Fruit fly (Drosophila melanogaster) whole organism, embryonic: Measurements from ENCODE around the gene HBS1.

Experiments
- Bdp1 ChIP-seq: fragments of 200-800 bp; sonication (Bioruptor generic); optimal IDR thresholded peaks from 3 replicates; lab custom pipeline; 2016; ENCODE audit warnings: missing biosample characterization, missing genetic modification characterization
- Bgb ChIP-seq: fragments of 200-800 bp; sonication (Bioruptor generic); IDR thresholded peaks from 2 replicates; pipeline ENCODE4 v1.3.6; 2022; ENCODE audit warnings: missing biosample characterization, missing genetic modification characterization; ENCODE audit not compliant: partially characterized antibody
- CG10274 ChIP-seq: fragments of 200-800 bp; sonication (Bioruptor generic); optimal IDR thresholded peaks from 3 replicates; lab custom pipeline; 2017; ENCODE audit warnings: missing biosample characterization, mild to moderate bottlenecking, missing genetic modification characterization
- CG12236 ChIP-seq: fragments of 200-800 bp; sonication (Bioruptor generic); optimal IDR thresholded peaks from 2 replicates; lab custom pipeline; 2016; ENCODE audit warnings: missing biosample characterization, missing genetic modification characterization
- CG12744 ChIP-seq: fragments of 200-800 bp; sonication (Bioruptor generic); optimal IDR thresholded peaks from 2 replicates; lab custom pipeline; 2016; ENCODE audit warnings: missing biosample characterization, missing genetic modification characterization
- CG13775 ChIP-seq: fragments of 200-800 bp; sonication (Bioruptor generic); optimal IDR thresholded peaks from 3 replicates; lab custom pipeline; 2017; ENCODE audit warnings: missing biosample characterization, mild to moderate bottlenecking, missing genetic modification characterization
- CG15601 ChIP-seq: fragments of 200-800 bp; sonication (Bioruptor generic); optimal IDR thresholded peaks from 3 replicates; lab custom pipeline; 2019; ENCODE audit warnings: missing biosample characterization, mild to moderate bottlenecking, missing genetic modification characterization, moderate library complexity
- CG17328 ChIP-seq: fragments of 200-800 bp; sonication (Bioruptor generic); IDR thresholded peaks from 2 replicates; pipeline ENCODE4 v1.3.6; 2022; ENCODE audit warnings: missing biosample characterization, missing genetic modification characterization
- CG33557 ChIP-seq: fragments of 200-800 bp; sonication (Bioruptor generic); optimal IDR thresholded peaks from 2 replicates; lab custom pipeline; 2019; ENCODE audit warnings: missing biosample characterization, mild to moderate bottlenecking, missing genetic modification characterization, moderate library complexity
- CG3995 ChIP-seq: fragments of 200-800 bp; sonication (Bioruptor generic); optimal IDR thresholded peaks from 3 replicates; lab custom pipeline; 2016; ENCODE audit warnings: missing biosample characterization, missing genetic modification characterization
- CG8359 ChIP-seq: fragments of 200-800 bp; sonication (Bioruptor generic); optimal IDR thresholded peaks from 2 replicates; lab custom pipeline; 2017; ENCODE audit warnings: missing biosample characterization, mild to moderate bottlenecking, missing genetic modification characterization, borderline replicate concordance
- Camta ChIP-seq: fragments of 200-800 bp; sonication (Bioruptor generic); optimal IDR thresholded peaks from 2 replicates; lab custom pipeline; 2016; ENCODE audit warnings: missing biosample characterization, missing genetic modification characterization
- CrebB ChIP-seq: fragments of 200-800 bp; sonication (Bioruptor generic); optimal IDR thresholded peaks from 3 replicates; lab custom pipeline; 2018; ENCODE audit warnings: missing biosample characterization, mild to moderate bottlenecking, missing genetic modification characterization
- Hr3 ChIP-seq: fragments of 200-800 bp; sonication (Bioruptor generic); optimal IDR thresholded peaks from 3 replicates; lab custom pipeline; 2016; ENCODE audit warnings: missing biosample characterization, missing genetic modification characterization
- Hr78 ChIP-seq, 2 experiments: fragments of 200-800 bp in 1 of 2; fragments of >200 bp in 1 of 2; sonication (Bioruptor generic) in 1 of 2; optimal IDR thresholded peaks; 2 replicates each; lab custom pipeline; 2017 to 2019; ENCODE audit warnings: missing biosample characterization in 2 of 2, missing genetic modification characterization in 2 of 2, mild to moderate bottlenecking in 1 of 2, moderate library complexity in 1 of 2
- Mes4 ChIP-seq: fragments of 200-800 bp; sonication (Bioruptor generic); optimal IDR thresholded peaks from 2 replicates; lab custom pipeline; 2016; ENCODE audit warnings: missing biosample characterization, missing genetic modification characterization
- NK7.1 ChIP-seq: fragments of 200-800 bp; sonication (Bioruptor generic); optimal IDR thresholded peaks from 3 replicates; lab custom pipeline; 2016; ENCODE audit warnings: missing biosample characterization, missing genetic modification characterization
- Nf-YC ChIP-seq: fragments of 200-800 bp; optimal IDR thresholded peaks from 3 replicates; lab custom pipeline; 2019; ENCODE audit warnings: missing biosample characterization, mild to moderate bottlenecking, missing genetic modification characterization, moderate library complexity
- Pdp1 ChIP-seq, 2 experiments: fragments of 200-800 bp; sonication (Bioruptor generic); optimal IDR thresholded peaks; 3 replicates each; lab custom pipeline; 2016; ENCODE audit warnings: missing biosample characterization in 2 of 2, missing genetic modification characterization in 2 of 2, mild to moderate bottlenecking in 1 of 2, moderate library complexity in 1 of 2
- Side ChIP-seq: fragments of 200-800 bp; sonication (Bioruptor generic); optimal IDR thresholded peaks from 2 replicates; lab custom pipeline; 2016; ENCODE audit warnings: missing biosample characterization, missing genetic modification characterization
- Spps ChIP-seq: fragments of 200-800 bp; sonication (Bioruptor generic); optimal IDR thresholded peaks from 2 replicates; lab custom pipeline; 2018; ENCODE audit warnings: missing biosample characterization, mild to moderate bottlenecking, missing genetic modification characterization
- ara ChIP-seq: fragments of 200-800 bp; sonication (Bioruptor generic); IDR thresholded peaks from 2 replicates; pipeline ENCODE4 v1.3.6; 2022; ENCODE audit warnings: missing biosample characterization, missing genetic modification characterization
- br ChIP-seq: fragments of >200 bp; optimal IDR thresholded peaks from 2 replicates; lab custom pipeline; 2017
- chn ChIP-seq: fragments of 200-800 bp; sonication (Bioruptor generic); optimal IDR thresholded peaks from 2 replicates; lab custom pipeline; 2016; ENCODE audit warnings: missing biosample characterization, missing genetic modification characterization
- corto ChIP-seq: fragments of 200-800 bp; sonication (Bioruptor generic); optimal IDR thresholded peaks from 2 replicates; lab custom pipeline; 2016; ENCODE audit warnings: missing biosample characterization, mild to moderate bottlenecking, missing genetic modification characterization, moderate library complexity
- dmrt11E ChIP-seq: fragments of 200-800 bp; sonication (Bioruptor generic); optimal IDR thresholded peaks from 3 replicates; lab custom pipeline; 2018; ENCODE audit warnings: missing biosample characterization, mild to moderate bottlenecking, missing genetic modification characterization, moderate library complexity
- dmrt99B ChIP-seq: fragments of 200-800 bp; sonication (Bioruptor generic); optimal IDR thresholded peaks from 2 replicates; lab custom pipeline; 2018; ENCODE audit warnings: missing biosample characterization, mild to moderate bottlenecking, missing genetic modification characterization, moderate library complexity
- gcm ChIP-seq: fragments of 200-800 bp; sonication (Bioruptor generic); optimal IDR thresholded peaks from 2 replicates; lab custom pipeline; 2019; ENCODE audit warnings: missing biosample characterization, mild to moderate bottlenecking, missing genetic modification characterization, moderate library complexity
- grn ChIP-seq: fragments of 200-800 bp; sonication (Bioruptor generic); optimal IDR thresholded peaks from 3 replicates; lab custom pipeline; 2017; ENCODE audit warnings: missing biosample characterization, missing genetic modification characterization
- hbn ChIP-seq: fragments of 200-800 bp; sonication (Bioruptor generic); IDR thresholded peaks from 2 replicates; pipeline ENCODE4 v1.3.6; 2022; ENCODE audit warnings: missing biosample characterization, missing genetic modification characterization; ENCODE audit not compliant: partially characterized antibody
- ind ChIP-seq: fragments of 200-800 bp; sonication (Bioruptor generic); optimal IDR thresholded peaks from 3 replicates; lab custom pipeline; 2016; ENCODE audit warnings: missing biosample characterization, missing genetic modification characterization
- rib ChIP-seq: fragments of 200-800 bp; sonication (Bioruptor generic); IDR thresholded peaks from 2 replicates; pipeline ENCODE4 v1.3.6; 2022; ENCODE audit warnings: missing biosample characterization, missing genetic modification characterization
- tio ChIP-seq: fragments of 200-800 bp; sonication (Bioruptor generic); optimal IDR thresholded peaks from 2 replicates; lab custom pipeline; 2017; ENCODE audit warnings: missing biosample characterization, missing genetic modification characterization, inconsistent platforms

Gene HBS1

DNA sequence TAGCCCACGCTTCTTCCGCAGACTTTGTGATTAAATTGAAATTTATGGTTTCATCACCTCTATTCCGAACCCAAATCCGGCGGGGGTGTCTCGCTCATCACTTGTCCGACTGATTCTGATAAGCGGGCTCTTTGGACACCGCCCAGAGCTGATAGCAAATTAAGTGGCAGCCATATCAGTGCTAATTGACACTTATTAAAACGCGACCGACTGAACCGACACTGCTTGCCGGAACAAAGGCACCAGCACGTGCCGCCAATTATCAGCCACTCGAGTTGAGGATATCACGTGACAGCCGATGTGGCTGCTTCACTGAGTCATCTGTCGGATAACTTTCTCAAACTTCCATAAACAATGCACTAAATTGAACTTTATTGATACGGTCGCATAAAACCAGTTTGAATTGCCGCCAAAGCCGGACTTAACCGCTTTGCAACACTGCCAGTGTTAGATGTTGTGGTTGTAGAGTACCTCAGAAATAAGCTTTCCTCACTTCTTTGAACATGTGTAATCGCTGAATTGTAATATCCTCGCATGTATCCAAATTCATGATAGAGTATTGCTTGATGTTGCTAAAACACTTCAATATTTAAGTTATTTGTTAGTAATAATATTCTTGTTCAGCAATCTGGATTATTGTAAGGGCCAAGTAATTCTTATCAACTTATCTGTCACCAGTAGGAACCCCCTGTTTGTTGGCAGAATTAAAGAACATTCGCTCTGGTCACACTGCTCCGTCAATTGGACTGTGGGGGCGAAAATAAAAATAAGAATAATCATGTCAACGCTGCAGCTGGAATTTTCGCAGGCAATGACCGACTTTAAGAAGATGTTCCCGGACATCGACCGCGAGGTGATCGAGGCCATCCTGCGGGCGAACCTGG, 8.3 kb downstream of the HBS1 start, which contains the start of gene CG12024 (continued):
- TF ChIP-seq dmrt99B (tag; lab: Kevin White, UChicago) (no peak), Side (peak; percentile 51), CG12744 (GFP tag; lab: Kevin White, UChicago) (peak; percentile 78), hbn (GFP tag; lab: Robert Waterston, UW) (no peak), CG12236 (GFP tag; lab: Kevin White, UChicago) (no peak), corto (GFP tag; lab: Kevin White, UChicago) (no peak), CG3995 (GFP tag; lab: Kevin White, UChicago) (peak; percentile 74), CrebB (peak; percentile 35)
- TF ChIP-seq, all 482 proteins: peak for 315

DNA sequence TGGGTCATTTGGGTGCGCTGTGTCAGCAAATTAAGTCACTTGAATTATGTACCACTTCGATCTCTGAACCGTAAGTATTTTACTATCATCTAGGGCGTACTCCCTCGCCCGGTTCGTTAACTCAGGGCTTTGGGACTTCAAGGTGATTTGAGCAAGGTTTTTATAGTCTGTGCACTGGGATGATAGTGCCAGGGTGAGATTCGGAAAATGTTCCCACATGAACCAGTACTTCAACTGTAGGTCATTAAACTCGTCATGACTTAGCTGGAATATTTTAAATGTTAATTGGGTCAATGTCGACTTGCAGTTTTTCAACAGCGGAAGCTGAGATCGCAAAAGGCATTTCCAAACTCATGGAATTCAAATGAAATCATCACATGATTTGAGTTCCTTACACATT, 9.5 kb downstream of the HBS1 start, which contains the start of gene CNMa:
Gene CNMa (minus strand): TSS at position 101 of the 400 bp plus-strand sequence.
- no peak for TF ChIP-seq Mes4 (GFP tag; lab: Kevin White, UChicago)
- no peak for TF ChIP-seq Pdp1 (GFP tag; optimal IDR thresholded peaks at IDR 0.05; lab: Kevin White, UChicago)
- no peak for TF ChIP-seq tio (GFP tag; lab: Kevin White, UChicago)
- peak; percentile 21 for TF ChIP-seq CG10274
- no peak for TF ChIP-seq Nf-YC (tag; lab: Kevin White, UChicago)
- no peak for TF ChIP-seq dmrt11E (tag; lab: Kevin White, UChicago)
- peak in 1 of 2 experiments; percentile 35 for TF ChIP-seq Hr78 (GFP tag; optimal IDR thresholded peaks at IDR 0.05; lab: Kevin White, UChicago)
- no peak for TF ChIP-seq Hr3
- TF ChIP-seq, all 482 proteins: peak for 2

DNA sequence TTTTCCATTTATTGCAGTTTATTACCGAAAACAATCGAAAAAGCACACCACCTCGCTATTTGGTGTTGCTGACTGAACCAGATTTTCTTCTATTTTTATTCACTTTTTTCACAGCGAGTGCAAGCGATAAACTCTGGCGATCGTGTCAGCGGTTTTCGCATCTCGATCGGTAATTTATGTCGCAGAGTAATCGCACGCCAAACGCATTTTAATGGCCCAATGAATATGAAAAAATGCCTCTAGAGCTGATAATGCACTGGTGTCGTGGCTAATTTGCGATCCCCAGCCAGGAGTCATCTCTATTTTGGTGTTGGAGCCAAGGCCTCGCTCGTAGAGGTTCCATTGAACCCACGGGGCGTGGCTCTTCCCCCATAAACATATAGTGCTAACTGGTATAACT, 11.8 kb downstream of the HBS1 start:
- TF ChIP-seq NK7.1 (no peak), Bdp1 (GFP tag; lab: Kevin White, UChicago) (no peak), rib (GFP tag; lab: Robert Waterston, UW) (no peak), CG33557 (GFP tag; lab: Kevin White, UChicago) (no peak), CG15601 (tag; lab: Kevin White, UChicago) (no peak), br (lab: Kevin White, UChicago) (no peak), ind (GFP tag; lab: Kevin White, UChicago) (no peak), gcm (GFP tag; lab: Kevin White, UChicago) (no peak), CG13775 (GFP tag; lab: Kevin White, UChicago) (no peak), Camta (GFP tag; lab: Kevin White, UChicago) (no peak), ara (GFP tag; lab: Robert Waterston, UW) (no peak), chn (GFP tag; lab: Kevin White, UChicago) (no peak), CG17328 (no peak), Spps (no peak)

DNA sequence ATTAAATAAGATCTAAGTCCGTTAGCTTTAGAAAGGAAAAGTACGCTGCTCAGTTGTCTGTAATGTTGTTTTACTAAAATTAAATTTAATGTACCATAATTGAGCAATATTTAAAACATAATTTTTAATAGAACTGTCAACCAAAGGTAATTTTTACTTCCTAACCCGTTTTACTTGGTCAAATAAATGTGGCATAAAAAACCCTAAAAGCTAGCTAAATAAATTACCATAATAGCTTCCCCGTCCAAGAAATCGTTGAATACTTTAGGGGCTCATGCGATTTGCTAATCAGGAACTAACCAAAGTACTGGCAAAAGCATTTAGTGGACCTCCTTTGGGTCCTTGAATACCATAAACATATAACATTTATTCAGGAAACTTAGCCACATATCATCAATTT, 14.5 kb downstream of the HBS1 start:
- TF ChIP-seq grn (GFP tag; lab: Kevin White, UChicago) (no peak), Bgb (GFP tag; lab: Robert Waterston, UW) (peak; percentile 18; the same call in 1 of the 2 replicates), CG8359 (no peak)
